Fruit fly (Drosophila melanogaster): ENCODE measurements around the gene Mnat9.
A peak's percentile ranks its signal among the peaks of the same experiment; 100 is the strongest.

Gene Mnat9

DNA sequence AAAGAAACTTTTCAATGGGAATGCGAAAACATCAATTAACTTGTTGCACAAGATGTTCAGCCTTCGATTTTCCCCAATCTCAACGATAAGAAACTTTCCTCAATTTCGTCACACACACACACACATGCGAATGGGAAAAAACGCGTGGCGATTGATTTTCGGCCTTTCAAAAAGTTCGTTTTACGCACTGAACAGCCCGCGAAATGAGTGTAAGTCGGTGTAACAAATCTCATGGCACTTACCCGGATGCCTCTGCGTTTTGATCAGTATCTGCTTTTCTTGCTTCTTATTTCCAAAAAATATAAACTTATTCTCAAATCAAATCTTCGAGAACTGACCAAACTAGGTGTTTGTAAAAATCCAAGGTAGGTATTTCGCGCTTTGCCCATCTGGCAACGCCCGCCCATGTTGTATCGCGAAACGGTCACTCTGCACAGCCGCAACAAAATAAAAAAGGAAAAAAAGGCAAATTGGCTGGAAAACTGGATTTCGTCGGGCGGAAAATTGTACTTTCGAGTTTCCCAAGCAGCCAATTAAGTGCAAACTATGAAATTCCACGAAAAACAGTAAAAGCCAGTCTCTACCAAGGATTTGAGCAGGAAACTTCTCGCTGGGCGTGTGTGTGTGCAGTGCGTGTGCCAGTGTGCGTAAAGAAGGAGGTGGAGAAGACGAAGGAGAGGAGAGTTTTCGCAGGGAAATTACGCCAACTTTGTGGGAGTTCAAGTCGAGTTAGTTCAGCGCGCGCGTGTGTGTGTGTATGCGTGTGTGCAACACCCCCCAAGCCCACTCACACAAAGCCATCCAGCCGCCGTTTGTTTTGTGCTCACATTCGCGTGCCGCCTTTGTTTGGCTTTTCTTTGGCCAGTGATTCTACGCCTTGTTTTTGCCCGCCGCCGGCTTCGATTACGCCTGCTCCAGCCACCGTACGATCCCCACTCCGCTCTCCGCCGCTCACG lies 5.0 kb downstream of the Mnat9 start, which contains the start of gene Med (continued):
- TF ChIP-seq danr (GFP tag; IDR thresholded peaks at IDR 0.05) = no peak
- TF ChIP-seq CG16863 (GFP tag; optimal IDR thresholded peaks at IDR 0.05) = no peak
- no peak for TF ChIP-seq CG10462 (GFP tag; optimal IDR thresholded peaks at IDR 0.05)
- no peak for TF ChIP-seq cwo (GFP tag; optimal IDR thresholded peaks at IDR 0.05)
- TF ChIP-seq vnd (GFP tag; IDR thresholded peaks at IDR 0.05; ENCODE audit: partially characterized antibody) = no peak
- no peak for TF ChIP-seq ab (GFP tag; optimal IDR thresholded peaks at IDR 0.05)
- TF ChIP-seq CG17186 (GFP tag; optimal IDR thresholded peaks at IDR 0.05) = peak; percentile 73
- peak; percentile 31 for TF ChIP-seq CG17829 (tag; optimal IDR thresholded peaks at IDR 0.05)
- no peak for TF ChIP-seq Deaf1 (tag; optimal IDR thresholded peaks at IDR 0.05)
- TF ChIP-seq zen (tag; optimal IDR thresholded peaks at IDR 0.05) = no peak
- TF ChIP-seq Ssrp (tag; optimal IDR thresholded peaks at IDR 0.05) = no peak
- TF ChIP-seq crp (GFP tag; optimal IDR thresholded peaks at IDR 0.05) = peak in 1 of 2 experiments; percentile 45
- TF ChIP-seq cas (GFP tag; IDR thresholded peaks at IDR 0.05) = no peak
- no peak for TF ChIP-seq zf30C (GFP tag; optimal IDR thresholded peaks at IDR 0.05)
- peak; percentile 85 for TF ChIP-seq cg (GFP tag; optimal IDR thresholded peaks at IDR 0.05)
- no peak for TF ChIP-seq dmrt11E (tag; optimal IDR thresholded peaks at IDR 0.05)
- TF ChIP-seq CG14014 (GFP tag; IDR thresholded peaks at IDR 0.05) = no peak
- no peak for TF ChIP-seq ems (GFP tag; optimal IDR thresholded peaks at IDR 0.05)
- TF ChIP-seq toy (GFP tag; IDR thresholded peaks at IDR 0.05) = no peak
- TF ChIP-seq CG8924 (tag; optimal IDR thresholded peaks at IDR 0.05) = peak; percentile 37
- peak; percentile 91 for TF ChIP-seq Sin3A (optimal IDR thresholded peaks at IDR 0.05)
- TF ChIP-seq CG7963 (GFP tag; IDR thresholded peaks at IDR 0.05; ENCODE audit: partially characterized antibody) = no peak
- TF ChIP-seq Rx (GFP tag; IDR thresholded peaks at IDR 0.05) = no peak
- no peak for TF ChIP-seq CG11247 (GFP tag; IDR thresholded peaks at IDR 0.05)
- no peak for TF ChIP-seq klu (GFP tag; IDR thresholded peaks at IDR 0.05)
- no peak for TF ChIP-seq B-H1 (GFP tag; IDR thresholded peaks at IDR 0.05)
- peak; percentile 77 for TF ChIP-seq CG9727 (GFP tag; optimal IDR thresholded peaks at IDR 0.05)
- TF ChIP-seq CG6791 (GFP tag; IDR thresholded peaks at IDR 0.05; ENCODE audit: partially characterized antibody) = no peak
- TF ChIP-seq ase (GFP tag; IDR thresholded peaks at IDR 0.05) = no peak
- TF ChIP-seq odd (GFP tag; optimal IDR thresholded peaks at IDR 0.05) = no peak
- peak; percentile 55 for TF ChIP-seq grn (GFP tag; optimal IDR thresholded peaks at IDR 0.05)
- TF ChIP-seq grau (tag; optimal IDR thresholded peaks at IDR 0.05) = no peak
- TF ChIP-seq lmd (GFP tag; IDR thresholded peaks at IDR 0.05) = no peak
- no peak for TF ChIP-seq Dbx (GFP tag; IDR thresholded peaks at IDR 0.05)
- no peak for TF ChIP-seq Abd-B (GFP tag; optimal IDR thresholded peaks at IDR 0.05)
- TF ChIP-seq peb (GFP tag; IDR thresholded peaks at IDR 0.05) = no peak
- no peak for TF ChIP-seq gcm (GFP tag; optimal IDR thresholded peaks at IDR 0.05)
- no peak for TF ChIP-seq CG4424 (GFP tag; optimal IDR thresholded peaks at IDR 0.05)
- no peak for TF ChIP-seq knrl (GFP tag; IDR thresholded peaks at IDR 0.05; ENCODE audit: partially characterized antibody)
- no peak for TF ChIP-seq CG12769 (tag; optimal IDR thresholded peaks at IDR 0.05)
- no peak for TF ChIP-seq chn (GFP tag; optimal IDR thresholded peaks at IDR 0.05)
- TF ChIP-seq Elba2 (GFP tag; optimal IDR thresholded peaks at IDR 0.05) = peak; percentile 76
- no peak for TF ChIP-seq esg (GFP tag; conservative IDR thresholded peaks at IDR 0.05)
- no peak for TF ChIP-seq CG18764 (GFP tag; optimal IDR thresholded peaks at IDR 0.05)
- no peak for TF ChIP-seq Usf (GFP tag; optimal IDR thresholded peaks at IDR 0.05)
- no peak for TF ChIP-seq pita (GFP tag; optimal IDR thresholded peaks at IDR 0.05)
- no peak for TF ChIP-seq Max (GFP tag; optimal IDR thresholded peaks at IDR 0.05)
- TF ChIP-seq MBD-R2 (GFP tag; IDR thresholded peaks at IDR 0.05) = no peak
- no peak for TF ChIP-seq inv (GFP tag; IDR thresholded peaks at IDR 0.05; ENCODE audit: partially characterized antibody)

Data from whole organism, embryonic.